Worm (Caenorhabditis elegans): ENCODE measurements around the gene str-121.

- TF ChIP-seq lin-13 (tag; optimal IDR thresholded peaks at IDR 0.05) (no peak), cnd-1 (tag; optimal IDR thresholded peaks at IDR 0.05) (no peak), nhr-237 (tag; optimal IDR thresholded peaks at IDR 0.05) (no peak), elt-1 (tag; optimal IDR thresholded peaks at IDR 0.05; ENCODE audit: borderline replicate concordance, insufficient read depth) (no peak), lsy-2 (tag; optimal IDR thresholded peaks at IDR 0.05) (no peak), unc-39 (tag; optimal IDR thresholded peaks at IDR 0.05) (no peak), hlh-1 (tag; optimal IDR thresholded peaks at IDR 0.05) (no peak), ham-2 (GFP tag; optimal IDR thresholded peaks at IDR 0.05) (no peak), nhr-76 (tag; optimal IDR thresholded peaks at IDR 0.05) (no peak), snpc-4 (tag; optimal IDR thresholded peaks at IDR 0.05) (no peak), mab-5 (tag; optimal IDR thresholded peaks at IDR 0.05) (no peak), pha-4 (tag; optimal IDR thresholded peaks at IDR 0.05) (no peak)
Observed at ce11 chrV:248636-249035, 5.9 kb downstream of the str-121 start.

All from whole organism, mixed stage, embryonic.